Fruit fly (Drosophila melanogaster): ENCODE measurements around the gene tsg.

Gene tsg

dm6 chrX:12004395-12004768 is 15.6 kb upstream of the tsg start (continued):
- TF ChIP-seq z (GFP tag; IDR thresholded peaks at IDR 0.05) (no peak), CG14667 (GFP tag; IDR thresholded peaks at IDR 0.05) (no peak), Taf1 (GFP tag; IDR thresholded peaks at IDR 0.05) (no peak), Oli (tag; optimal IDR thresholded peaks at IDR 0.05) (peak; percentile 58), br (optimal IDR thresholded peaks at IDR 0.05) (no peak), dmrt99B (tag; optimal IDR thresholded peaks at IDR 0.05) (peak; percentile 72), CG33213 (GFP tag; optimal IDR thresholded peaks at IDR 0.05) (no peak), Dip3 (GFP tag; optimal IDR thresholded peaks at IDR 0.05) (no peak), Xbp1 (GFP tag; optimal IDR thresholded peaks at IDR 0.05) (peak; percentile 15), CG30403 (GFP tag; optimal IDR thresholded peaks at IDR 0.05) (peak; percentile 57), p53 (GFP tag; optimal IDR thresholded peaks at IDR 0.05) (no peak), Sox100B (GFP tag; optimal IDR thresholded peaks at IDR 0.05) (peak; percentile 76), CG10147 (GFP tag; optimal IDR thresholded peaks at IDR 0.05) (no peak), D19A (tag; optimal IDR thresholded peaks at IDR 0.05) (no peak), CG10209 (GFP tag; optimal IDR thresholded peaks at IDR 0.05) (peak; percentile 36), Drgx (GFP tag; IDR thresholded peaks at IDR 0.05) (0 out of 2 replicates have a peak, but pooled peaks have one; percentile 8), NfI (GFP tag; optimal IDR thresholded peaks at IDR 0.05) (no peak), CG16779 (GFP tag; IDR thresholded peaks at IDR 0.05) (no peak), CG30431 (GFP tag; optimal IDR thresholded peaks at IDR 0.05) (no peak), cato (GFP tag; optimal IDR thresholded peaks at IDR 0.05; ENCODE audit: borderline replicate concordance) (no peak), CG32772 (GFP tag; IDR thresholded peaks at IDR 0.05) (no peak), Sry-β (GFP tag; optimal IDR thresholded peaks at IDR 0.05) (no peak), CG2120 (GFP tag; optimal IDR thresholded peaks at IDR 0.05) (no peak), Side (GFP tag; optimal IDR thresholded peaks at IDR 0.05) (no peak), cg (GFP tag; optimal IDR thresholded peaks at IDR 0.05) (no peak), Med (GFP tag) (no peak), Xrp1 (GFP tag; IDR thresholded peaks at IDR 0.05) (no peak), Usf (GFP tag; optimal IDR thresholded peaks at IDR 0.05) (no peak), CG12391 (tag; optimal IDR thresholded peaks at IDR 0.05) (peak; percentile 9), vvl (GFP tag; IDR thresholded peaks at IDR 0.05) (no peak), kay (GFP tag; optimal IDR thresholded peaks at IDR 0.05) (no peak), CG7839 (tag; optimal IDR thresholded peaks at IDR 0.05) (peak; percentile 41), sob (GFP tag; IDR thresholded peaks at IDR 0.05) (no peak), klu (GFP tag; IDR thresholded peaks at IDR 0.05) (no peak), Elba2 (GFP tag; optimal IDR thresholded peaks at IDR 0.05) (no peak), dimm (GFP tag; IDR thresholded peaks at IDR 0.05) (no peak), CG32532 (GFP tag; IDR thresholded peaks at IDR 0.05) (no peak), CG17912 (GFP tag; optimal IDR thresholded peaks at IDR 0.05) (no peak), CG34376 (GFP tag; optimal IDR thresholded peaks at IDR 0.05) (no peak), Fer1 (GFP tag; optimal IDR thresholded peaks at IDR 0.05) (peak; percentile 0), CG3065 (GFP tag; optimal IDR thresholded peaks at IDR 0.05) (no peak), CG6689 (GFP tag; IDR thresholded peaks at IDR 0.05) (peak; percentile 11; the same call in 1 of the 2 replicates), Six4 (GFP tag; optimal IDR thresholded peaks at IDR 0.05) (no peak), Antp (GFP tag; optimal IDR thresholded peaks at IDR 0.05) (no peak), fd96Cb (tag; optimal IDR thresholded peaks at IDR 0.05) (peak; percentile 1), CG15479 (GFP tag; optimal IDR thresholded peaks at IDR 0.05) (no peak), CG13894 (tag; optimal IDR thresholded peaks at IDR 0.05) (no peak), Ptx1 (GFP tag; IDR thresholded peaks at IDR 0.05) (no peak; the same call in 1 of the 2 replicates), pb (GFP tag; optimal IDR thresholded peaks at IDR 0.05) (no peak), CG12299 (tag; optimal IDR thresholded peaks at IDR 0.05) (no peak), CG14441 (GFP tag; IDR thresholded peaks at IDR 0.05) (0 out of 2 replicates have a peak, but pooled peaks have one; percentile 3), Hr39 (optimal IDR thresholded peaks at IDR 0.05) (no peak), prd (optimal IDR thresholded peaks at IDR 0.05) (no peak), prd (GFP tag; IDR thresholded peaks at IDR 0.05) (no peak)
